Worm (Caenorhabditis elegans) whole organism, L2 larva: ENCODE data around the gene F28A12.10.

Experiments used
- ceh-82 ChIP-seq: fragments of 150-350 bp; optimal IDR thresholded peaks from 2 replicates; lab custom pipeline; 2014; ENCODE audit warnings: missing biosample characterization, missing genetic modification characterization
- lin-39 ChIP-seq: fragments of 150-350 bp; optimal IDR thresholded peaks from 2 replicates; lab custom pipeline; 2014; ENCODE audit warnings: missing biosample characterization, missing genetic modification reagents, missing genetic modification characterization
- peb-1 ChIP-seq: fragments of 150-350 bp; optimal IDR thresholded peaks from 2 replicates; lab custom pipeline; 2014; ENCODE audit warnings: missing biosample characterization, missing genetic modification characterization
- unc-62 ChIP-seq: fragments of 150-350 bp; optimal IDR thresholded peaks from 2 replicates; lab custom pipeline; 2014; ENCODE audit warnings: missing biosample characterization, missing genetic modification reagents, missing genetic modification characterization
- ztf-1 ChIP-seq: fragments of 200-800 bp; sonication (Bioruptor generic); conservative IDR thresholded peaks from 2 replicates; pipeline ENCODE4 v1.3.6; 2022; ENCODE audit warnings: missing genetic modification characterization, missing compliant biosample characterization
- ztf-11 ChIP-seq: sonication (generic microtip); optimal IDR thresholded peaks from 2 replicates; lab custom pipeline; 2017; ENCODE audit warnings: missing biosample characterization, missing genetic modification characterization

DNA sequence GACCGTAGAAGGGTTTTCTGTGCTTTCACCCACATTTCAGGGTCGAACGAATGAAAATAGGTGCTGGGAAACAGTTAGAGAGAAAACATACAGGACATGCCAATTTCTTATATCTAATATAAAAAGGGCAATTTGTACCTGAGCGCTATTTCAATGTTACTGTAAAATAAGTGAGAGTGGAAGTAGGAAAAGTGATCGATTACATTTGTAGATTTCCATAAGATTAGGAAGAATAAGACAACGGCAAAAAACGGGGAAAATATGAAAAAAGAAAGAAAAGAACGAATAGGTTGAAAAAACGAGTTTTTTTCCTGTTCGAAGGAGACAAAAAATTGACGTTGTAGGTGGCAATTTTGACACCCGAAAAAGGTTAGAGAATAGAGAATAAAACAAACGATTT is 30.7 kb upstream of the F28A12.10 start:
- TF ChIP-seq ceh-82 (tag; lab: Kevin White, UChicago) = no peak
- TF ChIP-seq ztf-11 (tag; lab: Kevin White, UChicago) = no peak
- TF ChIP-seq peb-1 = no peak
- TF ChIP-seq ztf-1 (GFP tag; lab: Robert Waterston, UW) = no peak
- TF ChIP-seq lin-39 = no peak
- no peak for TF ChIP-seq unc-62 (GFP tag; lab: Kevin White, UChicago)
